Fruit fly (Drosophila melanogaster): ENCODE results near the gene Ubqn.

Gene Ubqn

dm6 chrX:19712898-19713627 is 29.5 kb downstream of the Ubqn start, which contains the start of gene meso18E:
TSS of gene meso18E (minus strand) at chrX:19713045.
- TF ChIP-seq CG14655 (GFP tag; optimal IDR thresholded peaks at IDR 0.05) (no peak), CG13204 (GFP tag; optimal IDR thresholded peaks at IDR 0.05) (peak; percentile 15), CG32121 (GFP tag; IDR thresholded peaks at IDR 0.05) (peak; percentile 47; the same call in 1 of the 2 replicates)

- TF ChIP-seq CG17806 (tag; optimal IDR thresholded peaks at IDR 0.05) (no peak), D1 (tag; optimal IDR thresholded peaks at IDR 0.05) (no peak), Pif1B (GFP tag; optimal IDR thresholded peaks at IDR 0.05) (no peak), Ets98B (GFP tag; IDR thresholded peaks at IDR 0.05) (no peak), CG15710 (tag; optimal IDR thresholded peaks at IDR 0.05) (no peak), CG4496 (GFP tag; IDR thresholded peaks at IDR 0.05) (no peak), CG12605 (GFP tag; IDR thresholded peaks at IDR 0.05) (no peak), gl (tag; optimal IDR thresholded peaks at IDR 0.05) (no peak)
These were observed 31.2 kb downstream of the Ubqn start for dm6 chrX:19714816-19715215.

- TF ChIP-seq CG17806 (tag; optimal IDR thresholded peaks at IDR 0.05) = no peak
- no peak for TF ChIP-seq EcR (GFP tag; optimal IDR thresholded peaks at IDR 0.05)
- TF ChIP-seq D1 (tag; optimal IDR thresholded peaks at IDR 0.05) = no peak
- no peak for TF ChIP-seq CG15710 (tag; optimal IDR thresholded peaks at IDR 0.05)
- TF ChIP-seq CG14655 (GFP tag; optimal IDR thresholded peaks at IDR 0.05) = no peak
- no peak for TF ChIP-seq CG9948 (tag; optimal IDR thresholded peaks at IDR 0.05)
- TF ChIP-seq CG10348 (GFP tag; IDR thresholded peaks at IDR 0.05) = no peak
- TF ChIP-seq Snoo (tag; optimal IDR thresholded peaks at IDR 0.05) = no peak
- TF ChIP-seq CG4496 (GFP tag; IDR thresholded peaks at IDR 0.05) = no peak
- TF ChIP-seq Pif1B (GFP tag; optimal IDR thresholded peaks at IDR 0.05) = no peak
- TF ChIP-seq CG12605 (GFP tag; IDR thresholded peaks at IDR 0.05) = no peak
- TF ChIP-seq Pif1A (GFP tag; optimal IDR thresholded peaks at IDR 0.05) = no peak
- no peak for TF ChIP-seq CG34367 (tag; optimal IDR thresholded peaks at IDR 0.05)
- TF ChIP-seq CG8301 (tag; optimal IDR thresholded peaks at IDR 0.05) = no peak
- TF ChIP-seq CG13204 (GFP tag; optimal IDR thresholded peaks at IDR 0.05) = no peak
- no peak for TF ChIP-seq CG32121 (GFP tag; IDR thresholded peaks at IDR 0.05)
- no peak for TF ChIP-seq Ets98B (GFP tag; IDR thresholded peaks at IDR 0.05)
- no peak for TF ChIP-seq fd96Ca (GFP tag; IDR thresholded peaks at IDR 0.05)
- TF ChIP-seq gl (tag; optimal IDR thresholded peaks at IDR 0.05) = no peak
These were observed 32.8 kb downstream of the Ubqn start for dm6 chrX:19716325-19716917.

DNA sequence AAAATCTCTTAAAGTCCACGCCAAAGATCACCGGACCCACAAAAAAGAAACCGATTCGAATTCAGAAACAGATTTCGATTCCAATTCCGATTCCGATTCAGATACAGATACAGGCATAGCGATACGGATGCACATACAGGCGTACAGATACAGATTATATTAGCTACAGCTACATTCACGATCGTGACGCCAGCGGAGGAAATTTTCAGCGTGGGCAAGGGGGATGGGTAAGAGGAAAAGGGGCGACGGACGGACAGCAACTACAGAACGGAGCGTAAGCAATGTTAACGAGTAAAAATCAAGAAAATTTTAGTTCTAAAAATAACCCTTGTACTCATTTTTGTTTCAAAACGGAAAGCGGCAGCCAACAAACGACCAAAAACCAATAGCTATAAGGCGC is 33.4 kb downstream of the Ubqn start:
- TF ChIP-seq CG12605 (GFP tag; IDR thresholded peaks at IDR 0.05) (no peak), CG9948 (tag; optimal IDR thresholded peaks at IDR 0.05) (no peak), CG10348 (GFP tag; IDR thresholded peaks at IDR 0.05) (no peak), CG13204 (GFP tag; optimal IDR thresholded peaks at IDR 0.05) (no peak), CG15710 (tag; optimal IDR thresholded peaks at IDR 0.05) (no peak), CG14655 (GFP tag; optimal IDR thresholded peaks at IDR 0.05) (no peak), CG8159 (tag; optimal IDR thresholded peaks at IDR 0.05) (no peak), CG8301 (tag; optimal IDR thresholded peaks at IDR 0.05) (no peak), CG32121 (GFP tag; IDR thresholded peaks at IDR 0.05) (no peak), D1 (tag; optimal IDR thresholded peaks at IDR 0.05) (no peak), fd96Ca (GFP tag; IDR thresholded peaks at IDR 0.05) (no peak), CG34367 (tag; optimal IDR thresholded peaks at IDR 0.05) (no peak), Pif1A (GFP tag; optimal IDR thresholded peaks at IDR 0.05) (no peak)

DNA sequence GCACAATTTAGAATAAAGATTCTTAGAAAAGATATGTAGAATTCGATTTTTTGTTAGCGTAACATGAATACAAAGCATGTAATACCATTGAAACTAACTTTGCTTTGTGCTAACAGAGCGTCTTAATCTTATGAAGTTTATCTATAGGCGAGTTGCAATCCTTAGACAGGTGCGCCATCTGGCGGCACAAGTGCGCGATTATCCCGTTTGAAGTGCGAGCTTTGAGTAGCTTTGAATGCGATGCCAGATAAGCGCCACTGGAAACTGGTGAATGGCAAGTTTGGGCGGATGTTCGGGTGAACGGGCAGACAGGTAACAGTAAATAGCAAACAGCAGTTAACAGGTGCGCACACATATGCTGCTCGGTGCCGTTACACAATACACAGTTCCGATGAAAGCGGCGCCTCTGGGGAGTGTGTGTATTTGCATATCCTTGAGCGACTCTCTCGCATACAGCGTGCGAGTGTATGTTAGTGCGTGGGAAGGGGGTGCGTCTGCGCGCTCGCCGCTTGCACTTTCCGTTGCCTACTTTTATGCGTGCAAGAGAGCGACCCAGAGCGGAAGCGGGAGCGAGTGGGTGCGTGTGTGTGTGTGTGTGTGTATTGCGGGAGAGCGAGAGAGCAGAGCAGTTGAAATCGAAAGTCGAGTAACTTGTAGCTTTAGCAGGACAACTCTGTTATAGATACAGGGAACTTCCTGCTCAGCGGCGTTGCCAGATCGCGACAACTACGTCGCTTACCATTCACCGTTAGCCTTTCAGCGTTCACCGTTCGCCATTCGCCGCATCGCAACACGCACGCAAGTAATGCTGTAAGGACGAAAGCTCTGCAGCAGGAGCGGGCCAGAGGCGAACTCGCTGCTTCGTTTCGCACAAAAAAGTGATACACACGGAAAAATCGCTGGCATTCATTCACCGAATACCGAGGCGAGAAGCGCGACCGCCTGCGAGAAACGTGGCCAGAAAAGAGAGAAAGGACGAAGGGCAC is 34.7 kb downstream of the Ubqn start, which contains the start of gene CG12531:
Gene CG12531, plus strand, starts transcription at position 936 of the 986 bp plus-strand sequence.
- TF ChIP-seq CG12605 (GFP tag; IDR thresholded peaks at IDR 0.05) (0 out of 2 replicates have a peak, but pooled peaks have one; percentile 27), Pif1A (GFP tag; optimal IDR thresholded peaks at IDR 0.05) (no peak), CG15710 (tag; optimal IDR thresholded peaks at IDR 0.05) (no peak), gl (tag; optimal IDR thresholded peaks at IDR 0.05) (no peak)

- TF ChIP-seq rn (GFP tag; IDR thresholded peaks at IDR 0.05) (no peak), CG10348 (GFP tag; IDR thresholded peaks at IDR 0.05) (no peak), CG13204 (GFP tag; optimal IDR thresholded peaks at IDR 0.05) (no peak), CG32121 (GFP tag; IDR thresholded peaks at IDR 0.05) (no peak), CG34367 (tag; optimal IDR thresholded peaks at IDR 0.05) (no peak), CG17806 (tag; optimal IDR thresholded peaks at IDR 0.05) (no peak), Pif1A (GFP tag; optimal IDR thresholded peaks at IDR 0.05) (no peak), D1 (tag; optimal IDR thresholded peaks at IDR 0.05) (no peak), CG9948 (tag; optimal IDR thresholded peaks at IDR 0.05) (no peak), EcR (GFP tag; optimal IDR thresholded peaks at IDR 0.05) (no peak), Pif1B (GFP tag; optimal IDR thresholded peaks at IDR 0.05) (no peak), gl (tag; optimal IDR thresholded peaks at IDR 0.05) (no peak), fd96Ca (GFP tag; IDR thresholded peaks at IDR 0.05) (no peak)
These were observed 47.2 kb downstream of the Ubqn start, which contains the start of gene AP-1-2beta for dm6 chrX:19730844-19731243. TSS of gene AP-1-2beta (plus strand) at chrX:19731004.
